Fruit fly (Drosophila melanogaster): ENCODE results near the gene CG14312.

CG14312 gene

dm6 chr3R:18314320-18314719 is 31.0 kb upstream of the CG14312 start, which contains the start of gene PKD (continued):
- TF ChIP-seq Aef1 (GFP tag; IDR thresholded peaks at IDR 0.05) (no peak), Blimp-1 (GFP tag; optimal IDR thresholded peaks at IDR 0.05) (no peak), CG18262 (tag; optimal IDR thresholded peaks at IDR 0.05) (no peak), lmd (GFP tag; IDR thresholded peaks at IDR 0.05) (no peak), az2 (GFP tag; optimal IDR thresholded peaks at IDR 0.05) (no peak), hkb (optimal IDR thresholded peaks at IDR 0.05) (no peak), hkb (GFP tag; IDR thresholded peaks at IDR 0.05) (0 out of 2 replicates have a peak, but pooled peaks have one; percentile 13), CG33557 (GFP tag; optimal IDR thresholded peaks at IDR 0.05) (no peak), jing (GFP tag; optimal IDR thresholded peaks at IDR 0.05) (no peak), so (GFP tag; IDR thresholded peaks at IDR 0.05) (0 out of 3 replicates have a peak, but pooled peaks have one; percentile 25), CG7357 (GFP tag; IDR thresholded peaks at IDR 0.05) (no peak), dimm (GFP tag; IDR thresholded peaks at IDR 0.05) (no peak), kah (GFP tag; optimal IDR thresholded peaks at IDR 0.05) (no peak), klu (GFP tag; IDR thresholded peaks at IDR 0.05) (no peak), trh (GFP tag; optimal IDR thresholded peaks at IDR 0.05) (no peak), CG9609 (GFP tag; optimal IDR thresholded peaks at IDR 0.05) (no peak), CG8089 (GFP tag; optimal IDR thresholded peaks at IDR 0.05) (no peak), CG3838 (GFP tag; optimal IDR thresholded peaks at IDR 0.05) (no peak), luna (GFP tag; optimal IDR thresholded peaks at IDR 0.05) (no peak), psq (GFP tag; optimal IDR thresholded peaks at IDR 0.05) (no peak), Xrp1 (GFP tag; IDR thresholded peaks at IDR 0.05) (no peak), stwl (tag; optimal IDR thresholded peaks at IDR 0.05) (no peak), CG6654 (GFP tag; optimal IDR thresholded peaks at IDR 0.05) (no peak), Dip2 (GFP tag; IDR thresholded peaks at IDR 0.05) (no peak), NfI (GFP tag; optimal IDR thresholded peaks at IDR 0.05) (no peak), her (GFP tag; optimal IDR thresholded peaks at IDR 0.05) (no peak), CG30403 (GFP tag; optimal IDR thresholded peaks at IDR 0.05) (no peak), CG10543 (GFP tag; optimal IDR thresholded peaks at IDR 0.05) (peak; percentile 16), sd (tag; optimal IDR thresholded peaks at IDR 0.05) (peak; percentile 71), H2.0 (GFP tag; IDR thresholded peaks at IDR 0.05) (no peak), grn (GFP tag; optimal IDR thresholded peaks at IDR 0.05) (no peak), ab (GFP tag; optimal IDR thresholded peaks at IDR 0.05) (no peak), odd (GFP tag; optimal IDR thresholded peaks at IDR 0.05) (no peak), zen2 (GFP tag; IDR thresholded peaks at IDR 0.05; ENCODE audit: partially characterized antibody) (no peak), btn (GFP tag; optimal IDR thresholded peaks at IDR 0.05) (no peak), gce (GFP tag; IDR thresholded peaks at IDR 0.05) (no peak), CG6854 (GFP tag; optimal IDR thresholded peaks at IDR 0.05) (no peak), tx (GFP tag; optimal IDR thresholded peaks at IDR 0.05) (no peak), CG31365 (tag; optimal IDR thresholded peaks at IDR 0.05) (no peak), CG11398 (GFP tag; optimal IDR thresholded peaks at IDR 0.05) (no peak), C15 (GFP tag; IDR thresholded peaks at IDR 0.05) (no peak), Med (GFP tag) (peak; percentile 65), Lim3 (GFP tag; IDR thresholded peaks at IDR 0.05) (no peak), vfl (GFP tag; optimal IDR thresholded peaks at IDR 0.05) (no peak), CG17361 (GFP tag; IDR thresholded peaks at IDR 0.05) (no peak), CG11093 (GFP tag; IDR thresholded peaks at IDR 0.05) (no peak), Dek (tag; optimal IDR thresholded peaks at IDR 0.05) (no peak), chn (GFP tag; optimal IDR thresholded peaks at IDR 0.05) (no peak), lbe (GFP tag; optimal IDR thresholded peaks at IDR 0.05) (no peak), amos (GFP tag; IDR thresholded peaks at IDR 0.05; ENCODE audit: partially characterized antibody) (no peak), HLH54F (GFP tag; optimal IDR thresholded peaks at IDR 0.05) (no peak), slou (GFP tag; optimal IDR thresholded peaks at IDR 0.05) (no peak), zfh1 (GFP tag; IDR thresholded peaks at IDR 0.05) (no peak)
